Fruit fly (Drosophila melanogaster) whole organism, embryonic: ENCODE results near the gene Rpp14a.

Experiments
- Atf6 ChIP-seq: fragments of 200-800 bp; sonication (Bioruptor generic); IDR thresholded peaks from 2 replicates; pipeline ENCODE4 v1.3.6; 2022; ENCODE audit warnings: missing biosample characterization, missing genetic modification characterization
- CG10462 ChIP-seq: fragments of 200-800 bp; sonication (Bioruptor generic); optimal IDR thresholded peaks from 2 replicates; lab custom pipeline; 2016; ENCODE audit warnings: missing biosample characterization, missing genetic modification characterization
- CG10543 ChIP-seq: fragments of 200-800 bp; sonication (Bioruptor generic); optimal IDR thresholded peaks from 3 replicates; lab custom pipeline; 2017; ENCODE audit warnings: missing biosample characterization, mild to moderate bottlenecking, missing genetic modification characterization, moderate library complexity
- CG12659 ChIP-seq: fragments of 200-800 bp; sonication (Bioruptor generic); optimal IDR thresholded peaks from 3 replicates; lab custom pipeline; 2017; ENCODE audit warnings: mild to moderate bottlenecking, missing biosample characterization, missing genetic modification reagents, missing genetic modification characterization
- CG13296 ChIP-seq: fragments of 200-800 bp; sonication (Bioruptor generic); optimal IDR thresholded peaks from 3 replicates; lab custom pipeline; 2018; ENCODE audit warnings: missing biosample characterization, mild to moderate bottlenecking, missing genetic modification characterization
- CG13894 ChIP-seq: fragments of 200-800 bp; sonication (Bioruptor generic); optimal IDR thresholded peaks from 3 replicates; lab custom pipeline; 2018; ENCODE audit warnings: missing biosample characterization, mild to moderate bottlenecking, missing genetic modification characterization, moderate library complexity
- CG15479 ChIP-seq: fragments of 200-800 bp; sonication (Bioruptor generic); optimal IDR thresholded peaks from 3 replicates; lab custom pipeline; 2019; ENCODE audit warnings: missing biosample characterization, mild to moderate bottlenecking, missing genetic modification characterization, moderate library complexity
- CG1792 ChIP-seq: fragments of 200-800 bp; sonication (Bioruptor generic); optimal IDR thresholded peaks from 2 replicates; lab custom pipeline; 2016; ENCODE audit warnings: missing biosample characterization, missing genetic modification characterization
- CG42726 ChIP-seq: fragments of 200-800 bp; sonication (Bioruptor generic); IDR thresholded peaks from 2 replicates; pipeline ENCODE4 v1.3.6; 2022; ENCODE audit warnings: missing biosample characterization, missing genetic modification characterization; ENCODE audit not compliant: partially characterized antibody
- CG6854 ChIP-seq: fragments of 200-800 bp; sonication (Bioruptor generic); optimal IDR thresholded peaks from 3 replicates; lab custom pipeline; 2017; ENCODE audit warnings: missing biosample characterization, mild to moderate bottlenecking, missing genetic modification characterization
- CG7745 ChIP-seq: fragments of 200-800 bp; sonication (Bioruptor generic); optimal IDR thresholded peaks from 2 replicates; lab custom pipeline; 2018; ENCODE audit warnings: missing biosample characterization, mild to moderate bottlenecking, missing genetic modification characterization, moderate library complexity
- CG7963 ChIP-seq: fragments of 200-800 bp; sonication (Bioruptor generic); IDR thresholded peaks from 3 replicates; pipeline ENCODE4 v1.3.6; 2022; ENCODE audit warnings: missing biosample characterization, missing genetic modification characterization; ENCODE audit not compliant: partially characterized antibody
- Dbx ChIP-seq: fragments of 200-800 bp; sonication (Bioruptor generic); IDR thresholded peaks from 3 replicates; pipeline ENCODE4 v1.3.6; 2022; ENCODE audit warnings: missing biosample characterization, missing genetic modification characterization
- Dll ChIP-seq: fragments of 200-800 bp; sonication (Bioruptor generic); IDR thresholded peaks from 4 replicates; pipeline ENCODE4 v1.3.6; 2022; ENCODE audit warnings: missing biosample characterization, missing genetic modification characterization; ENCODE audit not compliant: partially characterized antibody
- Ets65A ChIP-seq: fragments of 200-800 bp; sonication (Bioruptor generic); peaks from one replicate; lab custom pipeline; 2016; ENCODE audit warnings: missing biosample characterization, missing genetic modification characterization
- Fer3 ChIP-seq: fragments of 200-800 bp; sonication (Bioruptor generic); optimal IDR thresholded peaks from 2 replicates; lab custom pipeline; 2018; ENCODE audit warnings: missing biosample characterization, mild to moderate bottlenecking, missing genetic modification characterization, moderate library complexity
- HLHmδ ChIP-seq: fragments of 200-800 bp; sonication (Bioruptor generic); optimal IDR thresholded peaks from 2 replicates; lab custom pipeline; 2018; ENCODE audit warnings: missing biosample characterization, mild to moderate bottlenecking, missing genetic modification characterization, moderate library complexity
- HmgD ChIP-seq: fragments of 200-800 bp; sonication (Bioruptor generic); optimal IDR thresholded peaks from 3 replicates; lab custom pipeline; 2016; ENCODE audit warnings: missing biosample characterization, missing genetic modification characterization
- MESR4 ChIP-seq: fragments of 200-800 bp; sonication (Bioruptor generic); optimal IDR thresholded peaks from 2 replicates; lab custom pipeline; 2018; ENCODE audit warnings: missing biosample characterization, mild to moderate bottlenecking, missing genetic modification characterization, moderate library complexity
- Max ChIP-seq: fragments of 200-800 bp; sonication (Bioruptor generic); optimal IDR thresholded peaks from 2 replicates; lab custom pipeline; 2016; ENCODE audit warnings: missing biosample characterization, mild to moderate bottlenecking, missing genetic modification characterization
- Optix ChIP-seq: fragments of 200-800 bp; sonication (Bioruptor generic); IDR thresholded peaks from 3 replicates; pipeline ENCODE4 v1.3.6; 2022; ENCODE audit warnings: missing biosample characterization, missing genetic modification characterization
- Scr ChIP-seq: fragments of 200-800 bp; sonication (Bioruptor generic); IDR thresholded peaks from 2 replicates; pipeline ENCODE4 v1.3.6; 2022; ENCODE audit warnings: missing biosample characterization, missing genetic modification characterization; ENCODE audit not compliant: partially characterized antibody
- Sry-β ChIP-seq: fragments of 200-800 bp; sonication (Bioruptor generic); optimal IDR thresholded peaks from 2 replicates; lab custom pipeline; 2018; ENCODE audit warnings: missing biosample characterization, mild to moderate bottlenecking, missing genetic modification characterization, moderate library complexity
- bbx ChIP-seq: fragments of 200-800 bp; sonication (Bioruptor generic); IDR thresholded peaks from 2 replicates; pipeline ENCODE4 v1.3.6; 2022; ENCODE audit warnings: missing biosample characterization, missing genetic modification characterization; ENCODE audit not compliant: partially characterized antibody
- bigmax ChIP-seq: fragments of 200-800 bp; sonication (Bioruptor generic); optimal IDR thresholded peaks from 2 replicates; lab custom pipeline; 2018; ENCODE audit warnings: missing biosample characterization, mild to moderate bottlenecking, missing genetic modification characterization
- bowl ChIP-seq: fragments of 200-800 bp; sonication (Bioruptor generic); IDR thresholded peaks from 2 replicates; pipeline ENCODE4 v1.3.6; 2022; ENCODE audit warnings: missing biosample characterization, missing genetic modification characterization
- br ChIP-seq: fragments of >200 bp; optimal IDR thresholded peaks from 2 replicates; lab custom pipeline; 2017
- bsh ChIP-seq, 2 experiments: fragments of 200-800 bp; sonication (Bioruptor generic); optimal IDR thresholded peaks; 2 replicates each; lab custom pipeline; 2017 to 2018; ENCODE audit warnings: mild to moderate bottlenecking in 2 of 2, missing biosample characterization in 2 of 2, missing genetic modification characterization in 2 of 2, moderate library complexity in 1 of 2
- ci ChIP-seq: fragments of 200-800 bp; sonication (Bioruptor generic); IDR thresholded peaks from 3 replicates; pipeline ENCODE4 v1.3.6; 2022; ENCODE audit warnings: missing biosample characterization, missing genetic modification characterization
- eyg ChIP-seq: fragments of 200-800 bp; sonication (Bioruptor generic); optimal IDR thresholded peaks from 3 replicates; lab custom pipeline; 2016; ENCODE audit warnings: missing biosample characterization, missing genetic modification characterization
- gce ChIP-seq: fragments of 200-800 bp; sonication (Bioruptor generic); IDR thresholded peaks from 3 replicates; pipeline ENCODE4 v1.3.6; 2022; ENCODE audit warnings: missing biosample characterization, missing genetic modification characterization
- grn ChIP-seq: fragments of 200-800 bp; sonication (Bioruptor generic); optimal IDR thresholded peaks from 3 replicates; lab custom pipeline; 2017; ENCODE audit warnings: missing biosample characterization, missing genetic modification characterization
- gro ChIP-seq: fragments of 200-800 bp; sonication (Bioruptor generic); optimal IDR thresholded peaks from 2 replicates; lab custom pipeline; 2016; ENCODE audit warnings: missing biosample characterization, missing genetic modification characterization
- hbn ChIP-seq: fragments of 200-800 bp; sonication (Bioruptor generic); IDR thresholded peaks from 2 replicates; pipeline ENCODE4 v1.3.6; 2022; ENCODE audit warnings: missing biosample characterization, missing genetic modification characterization; ENCODE audit not compliant: partially characterized antibody
- kni ChIP-seq: fragments of 200-800 bp; sonication (Bioruptor generic); optimal IDR thresholded peaks from 3 replicates; lab custom pipeline; 2017; ENCODE audit warnings: mild to moderate bottlenecking, missing biosample characterization, missing genetic modification reagents, missing genetic modification characterization
- lola ChIP-seq, 3 experiments: fragments of >200 bp in 2 of 3; fragments of 200-800 bp in 1 of 3; sonication (Bioruptor generic) in 1 of 3; optimal IDR thresholded peaks; 2 replicates each; lab custom pipeline; 2017 to 2019; ENCODE audit warnings: missing biosample characterization in 3 of 3, missing genetic modification characterization in 3 of 3, mild to moderate bottlenecking in 1 of 3, moderate library complexity in 1 of 3
- nerfin-2 ChIP-seq: fragments of 200-800 bp; sonication (Bioruptor generic); IDR thresholded peaks from 2 replicates; pipeline ENCODE4 v1.3.6; 2022; ENCODE audit warnings: missing biosample characterization, missing genetic modification characterization; ENCODE audit not compliant: partially characterized antibody
- sens-2 ChIP-seq: fragments of 200-800 bp; sonication (Bioruptor generic); IDR thresholded peaks from 2 replicates; pipeline ENCODE4 v1.3.6; 2022; ENCODE audit warnings: missing biosample characterization, missing genetic modification characterization
- tap ChIP-seq: fragments of 200-800 bp; optimal IDR thresholded peaks from 3 replicates; lab custom pipeline; 2019; ENCODE audit warnings: missing biosample characterization, mild to moderate bottlenecking, missing genetic modification characterization, moderate library complexity
- tll ChIP-seq, 2 experiments: fragments of 200-800 bp in 1 of 2; fragments of >200 bp in 1 of 2; sonication (Bioruptor generic) in 1 of 2; optimal IDR thresholded peaks; 2 replicates each; lab custom pipeline; 2017 to 2019; ENCODE audit warnings: missing biosample characterization in 2 of 2, missing genetic modification characterization in 2 of 2, mild to moderate bottlenecking in 1 of 2, moderate library complexity in 1 of 2
- tna ChIP-seq: fragments of 200-800 bp; sonication (Bioruptor generic); IDR thresholded peaks from 2 replicates; pipeline ENCODE4 v1.3.6; 2022; ENCODE audit warnings: missing biosample characterization, missing genetic modification characterization; ENCODE audit not compliant: partially characterized antibody
- tx ChIP-seq: fragments of 200-800 bp; sonication (Bioruptor generic); optimal IDR thresholded peaks from 2 replicates; lab custom pipeline; 2016; ENCODE audit warnings: missing biosample characterization, missing genetic modification characterization
- unc-4 ChIP-seq: fragments of 200-800 bp; sonication (Bioruptor generic); IDR thresholded peaks from 2 replicates; pipeline ENCODE4 v1.3.6; 2022; ENCODE audit warnings: missing biosample characterization, missing genetic modification characterization; ENCODE audit not compliant: partially characterized antibody
- z ChIP-seq: fragments of 200-800 bp; sonication (Bioruptor generic); IDR thresholded peaks from 3 replicates; pipeline ENCODE4 v1.3.6; 2022; ENCODE audit warnings: missing biosample characterization, missing genetic modification characterization
- zen2 ChIP-seq: fragments of 200-800 bp; sonication (Bioruptor generic); IDR thresholded peaks from 3 replicates; pipeline ENCODE4 v1.3.6; 2022; ENCODE audit warnings: missing biosample characterization, missing genetic modification characterization; ENCODE audit not compliant: partially characterized antibody
- zfh2 ChIP-seq: fragments of 200-800 bp; sonication (Bioruptor generic); optimal IDR thresholded peaks from 2 replicates; lab custom pipeline; 2016; ENCODE audit warnings: missing biosample characterization, missing genetic modification characterization

The Rpp14a gene

DNA sequence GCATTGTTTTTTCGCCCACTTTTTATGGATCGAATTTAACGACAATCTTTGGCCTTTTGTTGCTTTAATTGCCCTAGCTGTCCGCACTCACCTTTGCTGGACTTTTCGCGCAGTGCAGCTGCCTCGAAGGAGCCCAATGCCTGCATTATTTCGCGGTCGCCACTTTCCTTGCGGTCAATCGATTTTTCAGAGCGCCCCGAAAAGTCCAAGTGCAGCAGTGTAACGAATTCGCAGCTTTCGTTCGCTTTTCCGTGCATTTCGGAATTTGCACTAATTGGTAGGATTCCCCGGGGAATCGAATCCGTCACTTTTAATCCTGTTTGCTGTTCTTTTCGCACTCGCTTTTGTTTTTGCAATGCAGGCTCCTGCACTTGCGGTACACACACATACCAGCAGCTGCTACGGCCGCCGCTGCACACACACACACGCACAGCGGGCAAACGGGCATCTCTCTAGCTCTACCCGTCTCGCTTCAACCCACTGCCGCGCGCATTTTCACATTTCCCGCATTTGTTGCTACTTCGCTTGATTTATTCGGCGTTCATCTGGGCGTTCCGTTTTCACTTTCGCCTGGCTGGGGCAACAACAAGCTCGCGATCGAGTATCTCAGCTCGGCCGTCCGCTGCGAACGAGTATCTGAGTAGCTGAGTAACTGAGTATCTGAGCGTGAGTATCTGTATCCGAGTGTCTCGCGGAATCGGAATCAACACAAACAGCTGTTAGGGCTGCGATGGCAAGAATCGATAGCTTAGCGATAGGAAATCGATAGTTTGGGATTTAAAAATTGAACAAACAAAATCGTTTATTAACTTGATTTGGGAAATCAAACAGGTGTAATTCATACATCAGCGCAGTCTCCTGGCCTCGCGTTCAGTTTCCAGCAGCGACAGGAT lies 34.9 kb upstream of the Rpp14a start, which contains the start of gene Mgat2 (continued):
- TF ChIP-seq Atf6 (peak; percentile 55; the same call in 1 of the 2 replicates), eyg (GFP tag; lab: Kevin White, UChicago) (peak; percentile 35), z (GFP tag; lab: Robert Waterston, UW) (peak; percentile 93), ci (GFP tag; lab: Robert Waterston, UW) (peak; percentile 78), Fer3 (tag; lab: Kevin White, UChicago) (peak; percentile 15), CG7963 (GFP tag; lab: Robert Waterston, UW) (peak; percentile 82), grn (GFP tag; lab: Kevin White, UChicago) (peak; percentile 27), Dbx (GFP tag; lab: Robert Waterston, UW) (0 out of 3 replicates have a peak, but pooled peaks have one; percentile 16), Max (GFP tag; lab: Kevin White, UChicago) (peak; percentile 3), Sry-β (GFP tag; lab: Kevin White, UChicago) (peak; percentile 56), CG42726 (GFP tag; lab: Robert Waterston, UW) (peak; percentile 22; the same call in 1 of the 2 replicates), bbx (GFP tag; lab: Robert Waterston, UW) (peak; percentile 86), CG10462 (no peak), bsh (GFP tag; optimal IDR thresholded peaks at IDR 0.05; lab: Kevin White, UChicago) (peak; percentile 18 to 61), tna (GFP tag; lab: Robert Waterston, UW) (peak; percentile 72; the same call in 1 of the 2 replicates), sens-2 (GFP tag; lab: Robert Waterston, UW) (peak; percentile 39; the same call in 1 of the 2 replicates), gce (peak; percentile 31; the same call in 1 of the 3 replicates), gro (GFP tag; lab: Kevin White, UChicago) (peak; percentile 45), CG7745 (tag; lab: Kevin White, UChicago) (peak; percentile 72), kni (peak; percentile 90), tap (tag; lab: Kevin White, UChicago) (peak; percentile 65), lola (GFP tag; optimal IDR thresholded peaks at IDR 0.05; lab: Kevin White, UChicago) (peak in 1 of 3 experiments; percentile 8), Scr (GFP tag; lab: Robert Waterston, UW) (peak; percentile 91), br (lab: Kevin White, UChicago) (no peak), nerfin-2 (GFP tag; lab: Robert Waterston, UW) (peak; percentile 72), CG1792 (no peak), zfh2 (no peak), HmgD (GFP tag; lab: Kevin White, UChicago) (peak; percentile 51), bowl (GFP tag; lab: Robert Waterston, UW) (peak; percentile 53; the same call in 1 of the 2 replicates), Dll (peak; percentile 96), HLHmδ (GFP tag; lab: Kevin White, UChicago) (peak; percentile 97), CG13296 (GFP tag; lab: Kevin White, UChicago) (peak; percentile 41), tll (GFP tag; optimal IDR thresholded peaks at IDR 0.05; lab: Kevin White, UChicago) (peak in 1 of 2 experiments; percentile 45), CG15479 (GFP tag; lab: Kevin White, UChicago) (peak; percentile 59), CG6854 (GFP tag; lab: Kevin White, UChicago) (peak; percentile 66), CG13894 (tag; lab: Kevin White, UChicago) (peak; percentile 48), CG12659 (GFP tag; lab: Kevin White, UChicago) (peak; percentile 29), Optix (GFP tag; lab: Robert Waterston, UW) (peak; percentile 30; the same call in 1 of the 3 replicates), bigmax (peak; percentile 15), CG10543 (GFP tag; lab: Kevin White, UChicago) (peak; percentile 77), zen2 (GFP tag; lab: Robert Waterston, UW) (peak; percentile 90), tx (GFP tag; lab: Kevin White, UChicago) (no peak), hbn (GFP tag; lab: Robert Waterston, UW) (peak; percentile 89), MESR4 (GFP tag; lab: Kevin White, UChicago) (peak; percentile 81), Ets65A (peak; percentile 87), unc-4 (peak; percentile 91)
